Fruit fly (Drosophila melanogaster): ENCODE measurements around the gene nullo.

Gene nullo

DNA sequence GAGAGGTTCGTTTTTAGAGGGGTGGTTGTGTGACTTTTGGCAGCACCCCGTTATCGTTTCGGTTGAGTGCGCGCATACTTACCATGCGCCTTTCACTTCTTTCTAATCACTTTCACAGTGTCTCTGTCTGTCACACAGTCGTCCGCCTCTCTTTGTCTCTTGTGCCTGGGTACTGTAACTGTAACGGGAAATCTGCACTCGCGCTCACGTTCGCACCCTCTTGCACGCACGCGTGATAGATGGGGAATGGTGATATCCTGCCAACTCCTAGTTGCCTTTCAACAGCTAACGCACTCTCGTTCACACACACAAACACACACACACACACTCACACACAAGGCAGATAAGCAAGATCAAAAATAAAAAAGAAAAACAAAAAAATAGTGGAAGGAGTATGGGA, 33.1 kb downstream of the nullo start:
- TF ChIP-seq h (optimal IDR thresholded peaks at IDR 0.05): no peak
- no peak for TF ChIP-seq insv (optimal IDR thresholded peaks at IDR 0.05)
- TF ChIP-seq ttk (optimal IDR thresholded peaks at IDR 0.05): no peak
- TF ChIP-seq Sin3A (optimal IDR thresholded peaks at IDR 0.05): no peak
- no peak for TF ChIP-seq psq (optimal IDR thresholded peaks at IDR 0.05)
- TF ChIP-seq Myc (optimal IDR thresholded peaks at IDR 0.05): no peak

DNA sequence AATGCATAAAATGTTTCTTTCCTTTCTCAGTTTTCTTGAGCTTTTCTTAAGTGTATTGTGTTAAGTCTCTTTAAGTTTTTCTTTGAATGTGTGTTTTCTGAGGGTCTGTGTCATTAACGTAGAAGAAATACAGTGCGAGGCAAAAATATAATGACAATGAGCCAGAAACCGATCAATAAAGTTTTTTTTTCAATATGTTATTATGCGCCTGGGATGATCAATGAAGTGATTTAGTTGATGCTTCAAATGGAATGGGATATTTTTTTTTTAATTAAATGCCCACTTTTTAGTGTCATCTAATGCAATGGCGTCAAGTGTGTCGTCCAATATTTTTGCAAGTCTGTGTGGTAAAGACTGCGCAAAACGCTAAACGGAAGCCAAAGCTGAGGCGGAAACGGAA, 37.3 kb downstream of the nullo start:
- TF ChIP-seq psq (optimal IDR thresholded peaks at IDR 0.05) (no peak), h (optimal IDR thresholded peaks at IDR 0.05) (no peak), Sin3A (optimal IDR thresholded peaks at IDR 0.05) (no peak), insv (optimal IDR thresholded peaks at IDR 0.05) (no peak), ttk (optimal IDR thresholded peaks at IDR 0.05) (no peak), Myc (optimal IDR thresholded peaks at IDR 0.05) (no peak)

DNA sequence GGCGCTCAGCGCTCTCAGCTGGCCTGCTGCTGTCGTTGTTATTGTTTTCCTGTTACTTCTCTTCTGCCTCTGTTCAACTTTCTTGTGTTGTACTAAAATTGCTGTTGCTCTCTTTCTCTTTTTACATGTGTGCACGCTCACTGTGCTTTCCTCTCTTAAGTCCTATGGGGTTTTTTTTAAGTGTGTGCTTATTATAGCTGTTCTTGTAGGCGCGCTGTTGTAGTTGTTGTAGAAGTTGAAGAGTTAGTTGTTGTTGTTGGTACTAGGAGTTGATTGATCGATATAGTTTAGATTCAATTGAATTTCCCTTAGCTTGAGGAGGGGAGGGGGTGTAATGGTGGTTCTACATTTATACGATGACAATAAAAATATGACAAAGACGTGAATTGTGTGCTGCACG, 42.6 kb downstream of the nullo start:
- TF ChIP-seq psq (optimal IDR thresholded peaks at IDR 0.05) (no peak), ttk (optimal IDR thresholded peaks at IDR 0.05) (no peak), Myc (optimal IDR thresholded peaks at IDR 0.05) (no peak), Sin3A (optimal IDR thresholded peaks at IDR 0.05) (no peak), insv (optimal IDR thresholded peaks at IDR 0.05) (no peak), h (optimal IDR thresholded peaks at IDR 0.05) (no peak)

DNA sequence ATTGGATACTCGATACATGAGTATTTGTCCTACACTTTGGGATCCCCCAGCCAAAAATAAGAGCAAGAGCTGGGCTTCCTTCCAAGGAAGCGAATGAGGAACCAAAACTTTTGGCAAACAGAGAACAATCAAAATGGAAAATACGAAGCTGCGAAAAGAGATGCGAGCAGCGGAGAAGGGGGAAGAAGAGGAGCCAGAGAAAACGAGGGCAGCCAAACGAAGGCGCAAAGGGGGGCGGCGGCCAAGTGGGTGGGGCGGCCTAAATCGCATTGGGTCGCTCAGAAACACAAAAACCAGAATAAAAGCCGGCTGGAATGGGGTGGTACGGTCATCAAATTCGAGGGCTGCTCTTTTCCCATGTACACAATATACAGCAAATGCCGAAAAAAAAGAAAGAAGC, 44.9 kb downstream of the nullo start:
- TF ChIP-seq h (optimal IDR thresholded peaks at IDR 0.05) (no peak), Myc (optimal IDR thresholded peaks at IDR 0.05) (no peak), insv (optimal IDR thresholded peaks at IDR 0.05) (no peak), Sin3A (optimal IDR thresholded peaks at IDR 0.05) (no peak), ttk (optimal IDR thresholded peaks at IDR 0.05) (no peak), psq (optimal IDR thresholded peaks at IDR 0.05) (no peak)

DNA sequence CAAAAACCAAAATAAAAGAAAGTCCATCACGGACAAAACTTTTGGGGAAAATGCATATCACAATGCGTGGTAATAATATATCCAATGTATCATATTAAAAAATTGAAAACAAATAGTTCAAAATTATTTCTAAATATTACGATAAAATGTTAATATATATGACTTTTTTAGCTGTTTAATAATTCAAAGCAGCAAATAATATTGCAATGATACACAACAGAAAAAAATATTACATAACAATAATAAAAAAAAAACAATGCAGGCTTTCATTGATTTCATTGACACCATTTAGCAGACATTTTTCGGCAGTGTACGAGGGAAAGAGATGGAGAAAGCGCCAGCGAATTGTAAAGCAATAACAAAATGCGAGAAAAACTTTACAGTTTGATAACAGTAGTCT, 45.6 kb downstream of the nullo start:
- TF ChIP-seq h (optimal IDR thresholded peaks at IDR 0.05): no peak
- no peak for TF ChIP-seq Sin3A (optimal IDR thresholded peaks at IDR 0.05)
- no peak for TF ChIP-seq ttk (optimal IDR thresholded peaks at IDR 0.05)
- TF ChIP-seq Myc (optimal IDR thresholded peaks at IDR 0.05): no peak
- TF ChIP-seq psq (optimal IDR thresholded peaks at IDR 0.05): no peak
- TF ChIP-seq insv (optimal IDR thresholded peaks at IDR 0.05): no peak

DNA sequence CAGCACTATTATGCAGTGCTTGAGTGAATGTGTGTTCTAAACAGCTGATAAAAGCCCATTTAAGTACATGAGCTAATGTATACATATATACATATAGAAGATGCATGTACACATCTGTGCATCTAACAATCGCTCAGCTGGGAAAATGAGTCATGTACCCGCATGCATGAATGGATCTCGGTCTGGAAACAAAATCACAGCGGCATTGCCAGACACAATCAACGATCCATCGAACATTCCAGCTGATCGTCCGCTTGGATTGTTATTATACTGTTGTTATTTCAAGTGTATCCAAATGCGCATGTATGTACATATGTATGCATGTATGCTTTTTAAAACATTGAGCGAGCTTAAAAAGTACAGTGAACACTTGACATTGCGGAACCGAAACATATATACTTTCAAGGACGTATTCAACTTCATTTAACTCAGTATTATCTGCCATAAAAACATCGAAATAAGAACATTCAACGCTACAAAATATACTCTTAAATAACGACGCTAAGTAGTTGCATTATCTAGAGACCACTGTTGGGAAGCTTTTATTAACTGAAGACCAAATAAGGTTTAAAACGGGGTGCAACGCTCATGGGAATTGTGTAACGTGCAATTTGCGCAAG, 46.1 kb downstream of the nullo start:
- TF ChIP-seq Sin3A (optimal IDR thresholded peaks at IDR 0.05) (no peak), Myc (optimal IDR thresholded peaks at IDR 0.05) (no peak), ttk (optimal IDR thresholded peaks at IDR 0.05) (no peak), h (optimal IDR thresholded peaks at IDR 0.05) (no peak), psq (optimal IDR thresholded peaks at IDR 0.05) (no peak), insv (optimal IDR thresholded peaks at IDR 0.05) (no peak)

DNA sequence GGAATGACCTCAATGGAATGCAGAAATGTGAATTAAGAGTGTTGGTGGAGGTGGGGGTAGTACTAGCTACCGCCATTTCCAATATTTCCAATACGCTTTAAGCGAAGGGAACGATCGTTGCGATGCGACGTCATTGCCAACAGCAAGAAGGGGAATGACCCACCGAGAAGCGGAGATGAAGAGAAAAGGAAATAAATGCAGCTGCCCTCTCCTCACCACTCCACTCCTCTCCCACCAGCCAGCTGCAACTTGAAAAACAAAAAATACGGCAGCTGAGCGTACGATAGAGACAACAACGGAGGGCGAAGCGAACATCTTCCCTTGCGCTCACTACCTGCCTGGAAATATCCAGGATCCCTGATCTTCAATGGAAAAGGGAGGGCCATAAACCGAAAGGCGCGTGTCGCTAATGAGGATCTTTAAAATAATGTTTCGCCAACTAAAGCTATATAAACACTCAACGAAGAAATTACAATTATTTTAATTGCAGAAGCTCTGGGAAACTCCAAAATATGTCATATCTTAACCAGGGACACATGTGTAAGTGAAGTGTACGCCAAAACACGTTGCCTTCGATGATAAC, 46.7 kb downstream of the nullo start:
- no peak for TF ChIP-seq h (optimal IDR thresholded peaks at IDR 0.05)
- no peak for TF ChIP-seq Sin3A (optimal IDR thresholded peaks at IDR 0.05)
- TF ChIP-seq insv (optimal IDR thresholded peaks at IDR 0.05): no peak
- TF ChIP-seq ttk (optimal IDR thresholded peaks at IDR 0.05): no peak
- no peak for TF ChIP-seq psq (optimal IDR thresholded peaks at IDR 0.05)
- no peak for TF ChIP-seq Myc (optimal IDR thresholded peaks at IDR 0.05)

DNA sequence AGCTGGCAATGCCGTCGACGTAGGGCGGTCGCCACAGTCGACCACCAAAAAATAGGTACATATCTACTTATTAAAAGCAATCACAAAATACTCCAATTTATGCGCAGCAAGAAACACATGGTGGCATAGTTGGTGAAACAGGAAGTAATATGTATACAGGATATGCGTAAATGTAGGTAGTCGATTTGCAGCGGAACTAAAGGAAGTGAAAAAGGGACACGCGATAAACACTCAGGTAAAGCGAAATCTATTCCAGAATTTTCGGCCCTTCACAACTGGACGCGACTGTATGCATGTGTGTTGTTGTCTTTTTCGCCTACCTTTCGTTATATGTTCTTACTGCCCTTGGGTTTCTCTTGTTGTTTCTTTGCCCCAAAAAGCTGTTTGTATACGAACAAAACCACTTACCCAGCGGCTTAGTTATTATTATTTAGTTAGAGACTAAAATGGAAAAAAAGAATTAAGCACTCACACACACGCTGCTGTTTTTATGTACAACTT, 47.3 kb downstream of the nullo start:
- TF ChIP-seq h (optimal IDR thresholded peaks at IDR 0.05) (no peak), insv (optimal IDR thresholded peaks at IDR 0.05) (no peak), psq (optimal IDR thresholded peaks at IDR 0.05) (no peak), ttk (optimal IDR thresholded peaks at IDR 0.05) (no peak), Myc (optimal IDR thresholded peaks at IDR 0.05) (no peak), Sin3A (optimal IDR thresholded peaks at IDR 0.05) (no peak)

DNA sequence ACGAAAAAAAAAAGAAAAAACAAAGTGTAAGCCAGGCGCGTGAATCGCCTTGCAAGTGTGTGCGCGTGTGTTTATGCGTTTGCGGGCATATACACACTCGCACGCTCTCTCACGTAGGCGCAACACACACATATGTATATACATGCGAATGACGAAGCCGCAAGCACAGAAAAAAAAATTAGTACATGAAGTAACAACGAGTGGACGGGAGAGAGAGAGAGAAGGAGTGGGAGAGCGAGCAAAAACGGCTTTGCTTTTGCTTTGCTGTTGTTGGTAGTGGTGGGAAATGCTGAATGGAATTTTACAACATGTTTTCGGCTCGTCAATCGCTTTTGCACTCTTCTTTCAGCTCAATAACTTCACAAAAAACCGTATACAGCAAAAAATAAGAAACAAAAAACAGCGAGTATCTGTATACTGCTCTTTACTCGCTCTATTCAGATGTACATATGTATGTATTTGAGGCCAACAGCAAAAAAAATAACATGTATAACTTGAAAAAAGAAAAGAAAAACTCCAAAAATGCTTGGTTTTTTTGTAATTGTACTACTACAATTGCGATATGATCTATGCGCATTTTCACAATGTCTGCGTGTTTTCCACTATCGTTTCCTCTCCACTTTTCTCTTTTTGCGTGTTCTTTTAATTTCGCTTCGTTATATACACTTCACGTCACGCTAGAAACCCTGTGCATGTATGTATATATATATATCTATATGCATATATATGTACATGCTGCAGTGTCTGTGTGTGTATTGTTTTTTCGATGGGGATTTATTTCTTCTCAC, 48.0 kb downstream of the nullo start:
- no peak for TF ChIP-seq ttk (optimal IDR thresholded peaks at IDR 0.05)
- TF ChIP-seq psq (optimal IDR thresholded peaks at IDR 0.05): no peak
- no peak for TF ChIP-seq Myc (optimal IDR thresholded peaks at IDR 0.05)
- TF ChIP-seq Sin3A (optimal IDR thresholded peaks at IDR 0.05): no peak
- TF ChIP-seq insv (optimal IDR thresholded peaks at IDR 0.05): no peak
- TF ChIP-seq h (optimal IDR thresholded peaks at IDR 0.05): no peak

DNA sequence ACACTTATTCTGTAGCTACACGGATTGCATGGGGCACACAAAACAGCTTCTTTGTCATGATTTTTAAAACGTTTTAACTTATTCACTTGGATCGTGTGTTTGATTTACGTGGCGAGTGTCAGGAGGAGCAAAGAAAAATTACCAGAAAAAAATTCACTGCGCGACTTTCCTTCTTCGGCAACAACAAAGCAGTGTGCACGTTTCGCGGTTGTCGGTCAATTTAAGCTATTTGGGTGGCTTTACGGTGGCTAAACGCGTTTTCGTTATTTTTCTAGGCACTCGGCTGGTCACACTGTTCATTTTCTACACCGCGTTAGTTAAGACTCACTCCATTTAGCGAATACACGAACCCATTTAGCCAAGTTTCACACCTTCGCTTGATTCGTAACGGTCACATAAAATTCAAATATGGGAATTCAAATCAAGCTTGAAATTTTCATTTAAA, 48.6 kb downstream of the nullo start, which contains the start of gene Sxl:
Gene Sxl (minus strand): TSS at position 195 of the 445 bp plus-strand sequence.
- TF ChIP-seq ttk (optimal IDR thresholded peaks at IDR 0.05) (no peak), Myc (optimal IDR thresholded peaks at IDR 0.05) (no peak), psq (optimal IDR thresholded peaks at IDR 0.05) (no peak), insv (optimal IDR thresholded peaks at IDR 0.05) (no peak), h (optimal IDR thresholded peaks at IDR 0.05) (no peak), Sin3A (optimal IDR thresholded peaks at IDR 0.05) (no peak)
